Worm (Caenorhabditis elegans): Measurements from ENCODE around the gene copz-1.

The copz-1 gene

DNA sequence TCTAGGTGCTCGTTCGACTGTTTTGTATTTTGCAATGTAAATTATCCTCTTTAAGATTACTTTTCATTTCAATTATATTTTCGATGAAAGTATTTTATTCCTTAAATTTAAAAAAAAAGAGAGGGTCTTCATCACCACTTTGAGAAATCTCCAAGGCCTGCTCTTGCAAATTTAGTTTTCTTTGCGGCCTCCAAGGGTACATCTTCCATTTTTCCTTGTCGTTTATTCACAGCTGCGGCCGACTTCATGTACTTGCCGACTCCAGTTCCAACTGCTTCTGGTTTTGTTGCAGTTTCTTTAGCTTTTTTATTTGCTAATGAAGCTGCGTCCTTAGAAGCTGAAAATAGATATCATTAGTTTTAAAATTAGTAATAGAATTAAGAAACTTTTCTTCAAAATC lies 2.0 kb upstream of the copz-1 start:
- TF ChIP-seq ztf-4 (tag; optimal IDR thresholded peaks at IDR 0.05) = no peak
- TF ChIP-seq zag-1 (tag; optimal IDR thresholded peaks at IDR 0.05) = no peak
- no peak for TF ChIP-seq lin-15B (tag; optimal IDR thresholded peaks at IDR 0.05)
- TF ChIP-seq elt-1 (tag; optimal IDR thresholded peaks at IDR 0.05) = no peak
- TF ChIP-seq elt-3 (tag; optimal IDR thresholded peaks at IDR 0.05) = no peak
- TF ChIP-seq pqm-1 (tag; optimal IDR thresholded peaks at IDR 0.05) = no peak
- no peak for TF ChIP-seq R02D3.7 (tag; optimal IDR thresholded peaks at IDR 0.05)
- no peak for TF ChIP-seq nhr-237 (tag; optimal IDR thresholded peaks at IDR 0.05)
- no peak for TF ChIP-seq elt-2 (tag; optimal IDR thresholded peaks at IDR 0.05)
- no peak for TF ChIP-seq lin-39 (tag; optimal IDR thresholded peaks at IDR 0.05)
- no peak for TF ChIP-seq nhr-67 (tag; optimal IDR thresholded peaks at IDR 0.05)

DNA sequence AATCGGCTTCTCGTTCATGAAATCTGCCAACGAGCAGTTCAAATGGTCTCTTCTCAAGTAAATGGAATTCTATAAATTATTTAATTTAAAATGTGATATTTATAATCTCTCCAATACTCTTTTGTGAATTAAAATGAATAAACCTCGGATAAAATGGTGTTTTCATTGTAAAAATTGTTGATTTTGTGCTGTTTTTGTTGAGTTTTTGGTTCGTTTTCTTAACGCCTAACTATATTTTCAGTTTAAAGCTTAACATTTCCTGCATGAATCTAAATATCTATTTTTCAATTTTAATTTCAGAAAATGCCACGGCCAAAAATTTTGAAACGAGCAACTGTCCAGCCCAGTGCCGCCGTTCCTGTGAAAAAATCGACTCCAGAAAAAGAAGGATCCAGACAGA lies 952 bp downstream of the copz-1 start, which contains the start of gene orc-2:
TSS of gene orc-2 (plus strand) at position 301 of the 400 bp plus-strand sequence.
- no peak for TF ChIP-seq sea-2 (GFP tag; optimal IDR thresholded peaks at IDR 0.05)
- no peak for TF ChIP-seq mdl-1 (tag; optimal IDR thresholded peaks at IDR 0.05)
- TF ChIP-seq unc-62 (GFP tag; optimal IDR thresholded peaks at IDR 0.05) = no peak
- no peak for TF ChIP-seq elt-3 (tag; optimal IDR thresholded peaks at IDR 0.05)
- no peak for TF ChIP-seq pha-4 (tag; optimal IDR thresholded peaks at IDR 0.05)
- TF ChIP-seq aly-2 (tag; optimal IDR thresholded peaks at IDR 0.05) = no peak
- TF ChIP-seq pqm-1 (tag; optimal IDR thresholded peaks at IDR 0.05) = no peak
- TF ChIP-seq unc-39 (tag; optimal IDR thresholded peaks at IDR 0.05) = no peak
- no peak for TF ChIP-seq skn-1 (tag; optimal IDR thresholded peaks at IDR 0.05)
- TF ChIP-seq tbx-2 (tag; optimal IDR thresholded peaks at IDR 0.05) = no peak

- TF ChIP-seq lin-39 (tag; optimal IDR thresholded peaks at IDR 0.05) = no peak
- TF ChIP-seq nhr-237 (tag; optimal IDR thresholded peaks at IDR 0.05) = no peak
- TF ChIP-seq snpc-4 (tag; optimal IDR thresholded peaks at IDR 0.05) = no peak
- no peak for TF ChIP-seq ceh-82 (tag; optimal IDR thresholded peaks at IDR 0.05)
- TF ChIP-seq sea-2 (GFP tag; optimal IDR thresholded peaks at IDR 0.05) = no peak
- no peak for TF ChIP-seq nhr-43 (tag; optimal IDR thresholded peaks at IDR 0.05; ENCODE audit: poor library complexity, severe bottlenecking)
- no peak for TF ChIP-seq fos-1 (tag; optimal IDR thresholded peaks at IDR 0.05)
- no peak for TF ChIP-seq nfya-1 (tag; optimal IDR thresholded peaks at IDR 0.05; ENCODE audit: insufficient read depth)
- no peak for TF ChIP-seq elt-2 (tag; optimal IDR thresholded peaks at IDR 0.05)
Observed at ce11 chrII:10880625-10881024, 7.9 kb downstream of the copz-1 start, which contains the start of gene lurp-1. TSS of gene lurp-1 (plus strand) at chrII:10880925.

- no peak for TF ChIP-seq ztf-4 (tag; optimal IDR thresholded peaks at IDR 0.05)
- TF ChIP-seq lin-15B (tag; optimal IDR thresholded peaks at IDR 0.05) = no peak
- no peak for TF ChIP-seq egl-5 (tag; optimal IDR thresholded peaks at IDR 0.05)
- TF ChIP-seq hmg-11 (tag; optimal IDR thresholded peaks at IDR 0.05) = no peak
- TF ChIP-seq ztf-11 (tag; optimal IDR thresholded peaks at IDR 0.05) = no peak
- TF ChIP-seq skn-1 (tag; optimal IDR thresholded peaks at IDR 0.05) = no peak
- no peak for TF ChIP-seq nfya-1 (tag; optimal IDR thresholded peaks at IDR 0.05; ENCODE audit: insufficient read depth)
Observed at ce11 chrII:10884396-10884795, 11.7 kb downstream of the copz-1 start, which contains the start of gene egg-3. TSS of gene egg-3 (minus strand) at chrII:10884441.

DNA sequence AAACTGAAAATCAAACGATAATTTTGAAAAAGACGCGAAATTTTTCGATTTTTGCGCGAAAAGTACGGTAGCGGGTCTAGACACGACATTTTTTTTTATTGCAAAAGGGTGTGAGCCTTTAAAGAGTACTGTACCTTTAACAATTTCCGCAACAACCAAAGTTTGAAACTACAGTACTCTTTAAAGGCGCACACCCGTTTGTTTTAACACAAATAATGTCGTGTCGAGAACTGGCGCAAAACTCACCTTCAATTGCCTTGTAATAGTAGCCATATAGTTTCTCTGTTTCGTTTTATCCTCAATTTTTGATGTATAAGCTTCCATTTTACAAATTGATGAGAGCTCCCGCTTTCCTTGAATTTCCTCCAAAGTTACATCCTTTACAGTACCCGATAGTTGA lies 12.6 kb downstream of the copz-1 start:
- TF ChIP-seq snpc-4 (tag; optimal IDR thresholded peaks at IDR 0.05) (no peak), elt-1 (tag; optimal IDR thresholded peaks at IDR 0.05) (no peak), egl-27 (tag; optimal IDR thresholded peaks at IDR 0.05) (no peak), daf-12 (tag; optimal IDR thresholded peaks at IDR 0.05) (no peak), ztf-4 (tag; optimal IDR thresholded peaks at IDR 0.05) (no peak), pqm-1 (tag; optimal IDR thresholded peaks at IDR 0.05) (no peak), nhr-23 (tag; optimal IDR thresholded peaks at IDR 0.05) (no peak), tbx-2 (tag; optimal IDR thresholded peaks at IDR 0.05) (no peak), sea-2 (GFP tag; optimal IDR thresholded peaks at IDR 0.05) (no peak), ceh-9 (tag; optimal IDR thresholded peaks at IDR 0.05) (no peak)

DNA sequence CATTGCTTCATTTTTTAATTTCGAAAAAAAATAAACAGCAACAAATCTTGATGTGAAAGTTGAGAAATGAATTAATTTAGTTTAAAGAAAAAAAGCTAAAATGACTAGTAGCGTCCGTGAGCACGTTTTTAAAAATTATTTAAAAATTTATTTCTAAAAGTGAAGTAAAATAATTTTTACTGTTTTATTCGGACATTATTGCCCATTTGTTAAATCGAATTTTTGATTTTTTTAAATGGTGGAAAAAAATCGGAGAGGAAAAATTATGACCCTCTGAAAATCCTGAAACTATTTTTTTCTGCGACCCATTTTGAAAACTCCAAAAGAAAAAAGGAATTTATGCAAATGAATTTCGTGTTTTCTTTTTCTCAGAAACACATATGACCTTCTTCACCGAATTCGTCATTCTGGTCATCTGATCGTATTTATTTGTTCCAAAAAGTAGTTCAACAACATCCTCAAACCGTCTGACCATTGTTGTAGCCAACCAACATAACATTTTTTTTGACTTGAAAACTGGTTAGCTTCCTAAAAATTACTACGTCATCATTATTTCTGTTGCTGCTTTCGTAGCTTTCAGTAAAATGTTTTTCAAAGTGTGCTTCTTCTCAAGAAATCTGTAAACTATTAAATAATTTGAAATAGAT lies 13.3 kb downstream of the copz-1 start, which contains the start of gene F44F4.3:
TSS of gene F44F4.3 (minus strand) at position 51 of the 647 bp plus-strand sequence.
- TF ChIP-seq zag-1 (tag; optimal IDR thresholded peaks at IDR 0.05) (no peak), nhr-23 (tag; optimal IDR thresholded peaks at IDR 0.05) (peak; percentile 68), pqm-1 (tag; optimal IDR thresholded peaks at IDR 0.05) (no peak), ZK546.5 (tag; optimal IDR thresholded peaks at IDR 0.05) (no peak), mml-1 (tag; optimal IDR thresholded peaks at IDR 0.05) (no peak), nhr-28 (tag; optimal IDR thresholded peaks at IDR 0.05) (no peak)
